Fruit fly (Drosophila melanogaster) whole organism, embryonic: ENCODE measurements around the gene Rchy1.

ENCODE experiments used
- Abd-B ChIP-seq: fragments of 200-800 bp; sonication (Bioruptor generic); optimal IDR thresholded peaks from 2 replicates; lab custom pipeline; 2018; ENCODE audit warnings: missing biosample characterization, mild to moderate bottlenecking, missing genetic modification characterization, moderate library complexity
- Ada2b ChIP-seq: fragments of 200-800 bp; sonication (Bioruptor generic); IDR thresholded peaks from 2 replicates; pipeline ENCODE4 v1.3.6; 2022; ENCODE audit warnings: missing biosample characterization, missing genetic modification characterization
- CG10147 ChIP-seq: fragments of 200-800 bp; sonication (Bioruptor generic); optimal IDR thresholded peaks from 2 replicates; lab custom pipeline; 2019; ENCODE audit warnings: missing biosample characterization, mild to moderate bottlenecking, missing genetic modification characterization, moderate library complexity
- CG10267 ChIP-seq: fragments of 200-800 bp; sonication (Bioruptor generic); optimal IDR thresholded peaks from 2 replicates; lab custom pipeline; 2018; ENCODE audit warnings: missing biosample characterization, mild to moderate bottlenecking, missing genetic modification characterization, moderate library complexity
- CG11085 ChIP-seq: fragments of 200-800 bp; sonication (Bioruptor generic); IDR thresholded peaks from 2 replicates; pipeline ENCODE4 v1.3.6; 2022; ENCODE audit warnings: missing biosample characterization, missing genetic modification characterization
- CG11093 ChIP-seq: fragments of 200-800 bp; sonication (Bioruptor generic); IDR thresholded peaks from 3 replicates; pipeline ENCODE4 v1.3.6; 2022; ENCODE audit warnings: missing biosample characterization, missing genetic modification characterization
- CG11504 ChIP-seq: fragments of 200-800 bp; sonication (Bioruptor generic); optimal IDR thresholded peaks from 3 replicates; lab custom pipeline; 2019; ENCODE audit warnings: missing biosample characterization, mild to moderate bottlenecking, missing genetic modification characterization, moderate library complexity
- CG12236 ChIP-seq: fragments of 200-800 bp; sonication (Bioruptor generic); optimal IDR thresholded peaks from 2 replicates; lab custom pipeline; 2016; ENCODE audit warnings: missing biosample characterization, missing genetic modification characterization
- CG13287 ChIP-seq: fragments of 200-800 bp; sonication (Bioruptor generic); IDR thresholded peaks from 2 replicates; pipeline ENCODE4 v1.3.6; 2022; ENCODE audit warnings: missing biosample characterization, missing genetic modification characterization; ENCODE audit not compliant: partially characterized antibody
- CG13424 ChIP-seq: fragments of 200-800 bp; sonication (Bioruptor generic); optimal IDR thresholded peaks from 2 replicates; lab custom pipeline; 2019; ENCODE audit warnings: missing biosample characterization, mild to moderate bottlenecking, missing genetic modification characterization, moderate library complexity
- CG15073 ChIP-seq: fragments of 200-800 bp; sonication (Bioruptor generic); optimal IDR thresholded peaks from 2 replicates; lab custom pipeline; 2016; ENCODE audit warnings: missing biosample characterization, missing genetic modification characterization
- CG15479 ChIP-seq: fragments of 200-800 bp; sonication (Bioruptor generic); optimal IDR thresholded peaks from 3 replicates; lab custom pipeline; 2019; ENCODE audit warnings: missing biosample characterization, mild to moderate bottlenecking, missing genetic modification characterization, moderate library complexity
- CG15601 ChIP-seq: fragments of 200-800 bp; sonication (Bioruptor generic); optimal IDR thresholded peaks from 3 replicates; lab custom pipeline; 2019; ENCODE audit warnings: missing biosample characterization, mild to moderate bottlenecking, missing genetic modification characterization, moderate library complexity
- CG17829 ChIP-seq: fragments of 200-800 bp; optimal IDR thresholded peaks from 2 replicates; lab custom pipeline; 2019; ENCODE audit warnings: missing biosample characterization, mild to moderate bottlenecking, missing genetic modification characterization, moderate library complexity
- CG17912 ChIP-seq: fragments of 200-800 bp; sonication (Bioruptor generic); optimal IDR thresholded peaks from 2 replicates; lab custom pipeline; 2018; ENCODE audit warnings: missing biosample characterization, mild to moderate bottlenecking, missing genetic modification characterization
- CG2712 ChIP-seq: fragments of 200-800 bp; optimal IDR thresholded peaks from 3 replicates; lab custom pipeline; 2019; ENCODE audit warnings: missing biosample characterization, mild to moderate bottlenecking, missing genetic modification characterization, moderate library complexity
- CG3065 ChIP-seq: fragments of 200-800 bp; sonication (Bioruptor generic); optimal IDR thresholded peaks from 2 replicates; lab custom pipeline; 2016; ENCODE audit warnings: missing biosample characterization, missing genetic modification characterization
- CG4282 ChIP-seq: fragments of 200-800 bp; sonication (Bioruptor generic); optimal IDR thresholded peaks from 2 replicates; lab custom pipeline; 2016; ENCODE audit warnings: missing biosample characterization, missing genetic modification characterization
- CG6175 ChIP-seq: fragments of 200-800 bp; sonication (Bioruptor generic); IDR thresholded peaks from 3 replicates; pipeline ENCODE4 v1.3.6; 2022; ENCODE audit warnings: missing biosample characterization, missing genetic modification characterization
- CG6683 ChIP-seq: fragments of 200-800 bp; sonication (Bioruptor generic); optimal IDR thresholded peaks from 2 replicates; lab custom pipeline; 2017; ENCODE audit warnings: missing biosample characterization, mild to moderate bottlenecking, missing genetic modification characterization, missing genetic modification reagents
- CG7963 ChIP-seq: fragments of 200-800 bp; sonication (Bioruptor generic); IDR thresholded peaks from 3 replicates; pipeline ENCODE4 v1.3.6; 2022; ENCODE audit warnings: missing biosample characterization, missing genetic modification characterization; ENCODE audit not compliant: partially characterized antibody
- CG8281 ChIP-seq: fragments of 200-800 bp; sonication (Bioruptor generic); optimal IDR thresholded peaks from 2 replicates; lab custom pipeline; 2018; ENCODE audit warnings: missing biosample characterization, mild to moderate bottlenecking, missing genetic modification characterization, moderate library complexity
- CG8924 ChIP-seq: fragments of 200-800 bp; optimal IDR thresholded peaks from 3 replicates; lab custom pipeline; 2019; ENCODE audit warnings: missing biosample characterization, mild to moderate bottlenecking, missing genetic modification characterization, moderate library complexity
- D ChIP-seq, 2 experiments: fragments of 200-800 bp in 1 of 2; fragments of >200 bp in 1 of 2; sonication (Bioruptor generic) in 1 of 2; optimal IDR thresholded peaks; 2 replicates in 1 of 2; 3 replicates in 1 of 2; lab custom pipeline; 2017; ENCODE audit warnings: mild to moderate bottlenecking in 1 of 2, missing biosample characterization in 1 of 2, missing genetic modification characterization in 1 of 2, missing genetic modification reagents in 1 of 2
- Dip2 ChIP-seq: fragments of 200-800 bp; sonication (Bioruptor generic); IDR thresholded peaks from 2 replicates; pipeline ENCODE4 v1.3.6; 2022; ENCODE audit warnings: missing biosample characterization, missing genetic modification characterization
- Ets65A ChIP-seq: fragments of 200-800 bp; sonication (Bioruptor generic); peaks from one replicate; lab custom pipeline; 2016; ENCODE audit warnings: missing biosample characterization, missing genetic modification characterization
- Gsc ChIP-seq: fragments of 200-800 bp; sonication (Bioruptor generic); IDR thresholded peaks from 2 replicates; pipeline ENCODE4 v1.3.6; 2022; ENCODE audit warnings: missing biosample characterization, missing genetic modification characterization
- Hr51 ChIP-seq, 2 experiments: fragments of 200-800 bp; sonication (Bioruptor generic); optimal IDR thresholded peaks; 2 replicates in 1 of 2; 3 replicates in 1 of 2; lab custom pipeline; 2016 to 2018; ENCODE audit warnings: missing biosample characterization in 2 of 2, missing genetic modification characterization in 2 of 2, mild to moderate bottlenecking in 1 of 2, moderate library complexity in 1 of 2
- Lim3 ChIP-seq: fragments of 200-800 bp; sonication (Bioruptor generic); IDR thresholded peaks from 2 replicates; pipeline ENCODE4 v1.3.6; 2022; ENCODE audit warnings: missing biosample characterization, missing genetic modification characterization
- Nf-YB ChIP-seq: fragments of 200-800 bp; sonication (Bioruptor generic); optimal IDR thresholded peaks from 3 replicates; lab custom pipeline; 2019; ENCODE audit warnings: missing biosample characterization, mild to moderate bottlenecking, missing genetic modification characterization, moderate library complexity
- Side ChIP-seq: fragments of 200-800 bp; sonication (Bioruptor generic); optimal IDR thresholded peaks from 2 replicates; lab custom pipeline; 2016; ENCODE audit warnings: missing biosample characterization, missing genetic modification characterization
- TFAM ChIP-seq: fragments of 200-800 bp; sonication (Bioruptor generic); optimal IDR thresholded peaks from 2 replicates; lab custom pipeline; 2017; ENCODE audit warnings: missing biosample characterization, missing genetic modification characterization, inconsistent platforms
- YL-1 ChIP-seq: fragments of 200-800 bp; sonication (Bioruptor generic); optimal IDR thresholded peaks from 3 replicates; lab custom pipeline; 2017; ENCODE audit warnings: missing biosample characterization, mild to moderate bottlenecking, missing genetic modification characterization
- ara ChIP-seq: fragments of 200-800 bp; sonication (Bioruptor generic); IDR thresholded peaks from 2 replicates; pipeline ENCODE4 v1.3.6; 2022; ENCODE audit warnings: missing biosample characterization, missing genetic modification characterization
- dm ChIP-seq: fragments of 200-800 bp; sonication (Bioruptor generic); optimal IDR thresholded peaks from 3 replicates; lab custom pipeline; 2016; ENCODE audit warnings: missing biosample characterization, missing genetic modification characterization
- dpn ChIP-seq, 2 experiments: fragments of 200-800 bp; sonication (Bioruptor generic); optimal IDR thresholded peaks; 3 replicates each; lab custom pipeline; 2016; ENCODE audit warnings: missing biosample characterization in 2 of 2, missing genetic modification characterization in 2 of 2
- emc ChIP-seq: fragments of 200-800 bp; sonication (Bioruptor generic); optimal IDR thresholded peaks from 2 replicates; lab custom pipeline; 2016; ENCODE audit warnings: missing biosample characterization, missing genetic modification characterization
- fd3F ChIP-seq: fragments of 200-800 bp; sonication (Bioruptor generic); optimal IDR thresholded peaks from 2 replicates; lab custom pipeline; 2018; ENCODE audit warnings: missing biosample characterization, mild to moderate bottlenecking, missing genetic modification characterization, moderate library complexity
- ftz-f1 ChIP-seq: fragments of 200-800 bp; sonication (Bioruptor generic); optimal IDR thresholded peaks from 2 replicates; lab custom pipeline; 2016; ENCODE audit warnings: missing biosample characterization, missing genetic modification characterization
- gce ChIP-seq: fragments of 200-800 bp; sonication (Bioruptor generic); IDR thresholded peaks from 3 replicates; pipeline ENCODE4 v1.3.6; 2022; ENCODE audit warnings: missing biosample characterization, missing genetic modification characterization
- gcm ChIP-seq: fragments of 200-800 bp; sonication (Bioruptor generic); optimal IDR thresholded peaks from 2 replicates; lab custom pipeline; 2019; ENCODE audit warnings: missing biosample characterization, mild to moderate bottlenecking, missing genetic modification characterization, moderate library complexity
- gro ChIP-seq: fragments of 200-800 bp; sonication (Bioruptor generic); optimal IDR thresholded peaks from 2 replicates; lab custom pipeline; 2016; ENCODE audit warnings: missing biosample characterization, missing genetic modification characterization
- repo ChIP-seq: fragments of 200-800 bp; sonication (Bioruptor generic); optimal IDR thresholded peaks from 2 replicates; lab custom pipeline; 2016; ENCODE audit warnings: missing biosample characterization, missing genetic modification characterization
- scrt ChIP-seq: fragments of 200-800 bp; sonication (Bioruptor generic); optimal IDR thresholded peaks from 2 replicates; lab custom pipeline; 2018; ENCODE audit warnings: missing biosample characterization, mild to moderate bottlenecking, missing genetic modification characterization, moderate library complexity
- sens ChIP-seq: fragments of 200-800 bp; sonication (Bioruptor generic); peaks from one replicate; lab custom pipeline; 2016; ENCODE audit warnings: missing biosample characterization, missing genetic modification characterization
- so ChIP-seq: fragments of 200-800 bp; sonication (Bioruptor generic); IDR thresholded peaks from 3 replicates; pipeline ENCODE4 v1.3.6; 2022; ENCODE audit warnings: missing biosample characterization, missing genetic modification characterization
- trh ChIP-seq: fragments of 200-800 bp; sonication (Bioruptor generic); optimal IDR thresholded peaks from 2 replicates; lab custom pipeline; 2016; ENCODE audit warnings: missing biosample characterization, missing genetic modification characterization
- tx ChIP-seq: fragments of 200-800 bp; sonication (Bioruptor generic); optimal IDR thresholded peaks from 2 replicates; lab custom pipeline; 2016; ENCODE audit warnings: missing biosample characterization, missing genetic modification characterization
- unc-4 ChIP-seq: fragments of 200-800 bp; sonication (Bioruptor generic); IDR thresholded peaks from 2 replicates; pipeline ENCODE4 v1.3.6; 2022; ENCODE audit warnings: missing biosample characterization, missing genetic modification characterization; ENCODE audit not compliant: partially characterized antibody
- zen2 ChIP-seq: fragments of 200-800 bp; sonication (Bioruptor generic); IDR thresholded peaks from 3 replicates; pipeline ENCODE4 v1.3.6; 2022; ENCODE audit warnings: missing biosample characterization, missing genetic modification characterization; ENCODE audit not compliant: partially characterized antibody
- zfh2 ChIP-seq: fragments of 200-800 bp; sonication (Bioruptor generic); optimal IDR thresholded peaks from 2 replicates; lab custom pipeline; 2016; ENCODE audit warnings: missing biosample characterization, missing genetic modification characterization

The Rchy1 gene

dm6 chr2L:6424198-6424597 lies 41.3 kb downstream of the Rchy1 start, which contains the start of gene Fic (continued):
- TF ChIP-seq tx (GFP tag; lab: Kevin White, UChicago) (no peak), YL-1 (peak; percentile 26), CG7963 (no peak), gro (GFP tag; lab: Kevin White, UChicago) (no peak), CG8924 (no peak), sens (no peak), Ets65A (GFP tag; lab: Kevin White, UChicago) (no peak), CG13287 (peak; percentile 58; the same call in 1 of the 2 replicates), CG12236 (GFP tag; lab: Kevin White, UChicago) (no peak), ftz-f1 (GFP tag; lab: Kevin White, UChicago) (no peak), CG11085 (GFP tag; lab: Robert Waterston, UW) (no peak), Gsc (GFP tag; lab: Robert Waterston, UW) (no peak), Abd-B (no peak), D (optimal IDR thresholded peaks at IDR 0.05; lab: Kevin White, UChicago) (no peak), D (GFP tag; optimal IDR thresholded peaks at IDR 0.05; lab: Kevin White, UChicago) (no peak), so (no peak), CG15073 (GFP tag; lab: Kevin White, UChicago) (no peak), CG15601 (tag; lab: Kevin White, UChicago) (no peak), CG11093 (GFP tag; lab: Robert Waterston, UW) (no peak), CG13424 (no peak), zfh2 (no peak), gcm (GFP tag; lab: Kevin White, UChicago) (no peak), CG17829 (peak; percentile 0), zen2 (GFP tag; lab: Robert Waterston, UW) (no peak; the same call in 1 of the 3 replicates), gce (no peak), Nf-YB (GFP tag; lab: Kevin White, UChicago) (no peak), CG2712 (tag; lab: Kevin White, UChicago) (no peak), Hr51 (GFP tag; optimal IDR thresholded peaks at IDR 0.05; lab: Kevin White, UChicago) (no peak), CG6175 (GFP tag; lab: Robert Waterston, UW) (no peak), CG8281 (tag; lab: Kevin White, UChicago) (no peak), dpn (GFP tag; optimal IDR thresholded peaks at IDR 0.05; lab: Kevin White, UChicago) (no peak), fd3F (GFP tag; lab: Kevin White, UChicago) (no peak), CG10267 (tag; lab: Kevin White, UChicago) (no peak), CG10147 (no peak), Lim3 (GFP tag; lab: Robert Waterston, UW) (no peak), Side (no peak), ara (GFP tag; lab: Robert Waterston, UW) (no peak), CG15479 (GFP tag; lab: Kevin White, UChicago) (no peak), dm (GFP tag; lab: Kevin White, UChicago) (peak; percentile 32), Dip2 (GFP tag; lab: Robert Waterston, UW) (no peak), CG11504 (tag; lab: Kevin White, UChicago) (no peak), CG4282 (GFP tag; lab: Kevin White, UChicago) (no peak), emc (GFP tag; lab: Kevin White, UChicago) (no peak), CG3065 (no peak), unc-4 (no peak), trh (no peak), scrt (GFP tag; lab: Kevin White, UChicago) (no peak), Ada2b (GFP tag; lab: Robert Waterston, UW) (no peak), TFAM (GFP tag; lab: Kevin White, UChicago) (no peak), CG17912 (GFP tag; lab: Kevin White, UChicago) (no peak), repo (GFP tag; lab: Kevin White, UChicago) (no peak), CG6683 (GFP tag; lab: Kevin White, UChicago) (no peak)
